Worm (Caenorhabditis elegans): ENCODE measurements around the gene F52H2.1.

Gene F52H2.1

DNA sequence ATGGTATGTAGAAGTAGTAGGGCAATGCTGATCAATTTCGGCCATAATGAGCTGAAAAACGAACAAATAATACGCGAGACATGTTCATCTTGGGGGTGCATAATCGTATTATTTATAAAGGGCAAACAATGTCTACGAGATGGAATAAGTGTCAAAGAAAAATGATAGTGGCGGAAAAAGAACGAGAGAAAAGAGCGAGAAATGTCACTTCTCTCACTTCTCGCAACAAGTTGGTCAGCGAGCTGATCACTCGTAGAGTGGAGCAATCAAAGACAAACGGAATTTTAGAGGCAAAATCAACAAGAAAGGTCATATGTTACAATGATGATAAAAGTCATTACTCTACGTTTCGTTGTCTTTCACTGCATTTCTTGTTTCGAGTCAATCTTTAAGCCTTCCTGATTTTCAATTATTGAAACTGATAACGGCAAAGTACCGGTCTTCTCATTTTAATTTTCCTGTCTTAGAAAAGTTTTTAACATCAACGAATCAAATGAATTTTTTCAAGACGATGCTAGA lies 31.8 kb upstream of the F52H2.1 start, which contains the start of gene F52H2.3 (continued):
- TF ChIP-seq nhr-76 (tag; optimal IDR thresholded peaks at IDR 0.05) (no peak), daf-19 (GFP tag; conservative IDR thresholded peaks at IDR 0.05) (no peak), nhr-237 (tag; optimal IDR thresholded peaks at IDR 0.05) (no peak), ctbp-1 (GFP tag; IDR thresholded peaks at IDR 0.05) (no peak), nhr-11 (tag; optimal IDR thresholded peaks at IDR 0.05) (no peak), R02D3.7 (tag; optimal IDR thresholded peaks at IDR 0.05) (no peak), snpc-4 (tag; optimal IDR thresholded peaks at IDR 0.05) (no peak), nhr-48 (tag; optimal IDR thresholded peaks at IDR 0.05) (no peak), T20F7.1 (GFP tag; optimal IDR thresholded peaks at IDR 0.05) (no peak), duxl-1 (tag; optimal IDR thresholded peaks at IDR 0.05; ENCODE audit: poor library complexity) (no peak), ceh-82 (tag; optimal IDR thresholded peaks at IDR 0.05) (no peak), spr-1 (tag; optimal IDR thresholded peaks at IDR 0.05) (no peak), dmd-8 (GFP tag; IDR thresholded peaks at IDR 0.05) (no peak), mep-1 (tag; optimal IDR thresholded peaks at IDR 0.05) (peak; percentile 28), unc-39 (tag; optimal IDR thresholded peaks at IDR 0.05) (no peak), cey-2 (tag; optimal IDR thresholded peaks at IDR 0.05; ENCODE audit: borderline replicate concordance, insufficient read depth) (no peak), egl-43 (GFP tag; IDR thresholded peaks at IDR 0.05) (no peak), nhr-28 (tag; optimal IDR thresholded peaks at IDR 0.05) (peak; percentile 54), zip-2 (tag; optimal IDR thresholded peaks at IDR 0.05) (no peak), madf-5 (GFP tag; IDR thresholded peaks at IDR 0.05) (no peak), hmg-1.1 (GFP tag; IDR thresholded peaks at IDR 0.05) (no peak), daf-12 (tag; optimal IDR thresholded peaks at IDR 0.05) (no peak), fos-1 (tag; optimal IDR thresholded peaks at IDR 0.05) (no peak), mxl-3 (GFP tag; optimal IDR thresholded peaks at IDR 0.05) (no peak)

DNA sequence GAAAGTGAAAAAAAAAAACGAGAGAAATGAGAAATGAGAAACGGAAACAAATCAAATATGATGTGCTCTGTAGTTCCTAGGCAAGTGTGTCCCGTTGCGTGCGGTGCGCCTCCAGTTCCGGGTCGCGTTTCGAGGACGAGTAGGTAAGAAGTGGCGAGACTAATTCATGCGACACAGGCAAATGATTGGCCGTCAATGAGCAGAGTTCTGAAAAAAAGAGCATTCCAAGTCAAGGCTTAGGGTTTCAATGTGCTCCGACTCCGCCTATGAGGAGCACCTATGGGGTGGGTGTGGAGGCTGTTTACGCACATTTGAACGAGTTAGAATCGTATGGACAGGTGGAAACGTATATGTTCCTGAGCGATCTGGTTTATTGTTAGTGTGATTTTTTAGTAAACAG lies 29.5 kb upstream of the F52H2.1 start:
- TF ChIP-seq mdl-1 (tag; optimal IDR thresholded peaks at IDR 0.05) = no peak
- no peak for TF ChIP-seq madf-9 (GFP tag; conservative IDR thresholded peaks at IDR 0.05)
- TF ChIP-seq dmd-6 (GFP tag; IDR thresholded peaks at IDR 0.05) = peak; percentile 56
- TF ChIP-seq set-16 (GFP tag; IDR thresholded peaks at IDR 0.05) = no peak
- TF ChIP-seq arid-1 (GFP tag; conservative IDR thresholded peaks at IDR 0.05) = 0 out of 2 replicates have a peak, but pooled peaks have one; percentile 40
- TF ChIP-seq nhr-102 (tag; optimal IDR thresholded peaks at IDR 0.05) = no peak
- no peak for TF ChIP-seq pha-4 (GFP tag; IDR thresholded peaks at IDR 0.05)
- TF ChIP-seq pha-4 (tag; optimal IDR thresholded peaks at IDR 0.05) = no peak
- peak; percentile 34 for TF ChIP-seq hlh-30 (tag; optimal IDR thresholded peaks at IDR 0.05; ENCODE audit: insufficient read depth)
- no peak for TF ChIP-seq T26A8.4 (GFP tag; IDR thresholded peaks at IDR 0.05)
- TF ChIP-seq saeg-2 (GFP tag; IDR thresholded peaks at IDR 0.05) = no peak
- no peak for TF ChIP-seq Y48G9A.11 (GFP tag; IDR thresholded peaks at IDR 0.05)
- TF ChIP-seq egl-43 (GFP tag; IDR thresholded peaks at IDR 0.05) = 0 out of 2 replicates have a peak, but pooled peaks have one; percentile 36
- no peak for TF ChIP-seq daf-16 (GFP tag; optimal IDR thresholded peaks at IDR 0.05)
- TF ChIP-seq daf-16 (tag; optimal IDR thresholded peaks at IDR 0.05) = peak; percentile 86
- TF ChIP-seq hlh-11 (tag; optimal IDR thresholded peaks at IDR 0.05) = peak; percentile 59
- TF ChIP-seq nhr-28 (tag; optimal IDR thresholded peaks at IDR 0.05) = peak; percentile 59
- no peak for TF ChIP-seq unc-39 (tag; optimal IDR thresholded peaks at IDR 0.05)
- peak; percentile 21 for TF ChIP-seq mep-1 (tag; optimal IDR thresholded peaks at IDR 0.05)
- TF ChIP-seq pqm-1 (tag; optimal IDR thresholded peaks at IDR 0.05) = no peak
- TF ChIP-seq nhr-10 (tag; optimal IDR thresholded peaks at IDR 0.05) = no peak
- TF ChIP-seq lin-1 (GFP tag; IDR thresholded peaks at IDR 0.05) = no peak
- TF ChIP-seq nhr-11 (tag; optimal IDR thresholded peaks at IDR 0.05) = no peak
